Fruit fly (Drosophila melanogaster) whole organism: Measurements from ENCODE around the gene CG14722.

Source experiments
- CG8478 ChIP-seq: fragments of >200 bp; optimal IDR thresholded peaks from 2 replicates; lab custom pipeline; 2018; ENCODE audit warnings: inconsistent platforms
- Dll ChIP-seq: fragments of >200 bp; optimal IDR thresholded peaks from 2 replicates; lab custom pipeline; 2017
- pan ChIP-seq: fragments of >200 bp; optimal IDR thresholded peaks from 2 replicates; lab custom pipeline; 2017
- psq ChIP-seq: fragments of >200 bp; optimal IDR thresholded peaks from 2 replicates; lab custom pipeline; 2017
- usp ChIP-seq: fragments of >200 bp; optimal IDR thresholded peaks from 2 replicates; lab custom pipeline; 2017; ENCODE audit warnings: missing biosample characterization, missing genetic modification characterization, mixed read lengths

dm6 chr3R:11786695-11787226 is 45.1 kb downstream of the CG14722 start, which contains the start of the genes prd1 and HisCl1:
- TF ChIP-seq CG8478 (lab: Kevin White, UChicago) (no peak), Dll (lab: Kevin White, UChicago) (no peak), pan (no peak), usp (GFP tag; lab: Kevin White, UChicago) (no peak), psq (lab: Kevin White, UChicago) (no peak)
